Fruit fly (Drosophila melanogaster) whole organism, prepupa: Measurements from ENCODE around the gene Cp16.

ENCODE experiments used
- Blimp-1 ChIP-seq: fragments of 200-800 bp; sonication (Bioruptor generic); optimal IDR thresholded peaks from 3 replicates; lab custom pipeline; 2017; ENCODE audit warnings: missing biosample characterization, missing genetic modification characterization, mild to moderate bottlenecking, moderate library complexity, missing genetic modification reagents
- CG10631 ChIP-seq: fragments of 200-800 bp; sonication (Bioruptor generic); optimal IDR thresholded peaks from 2 replicates; lab custom pipeline; 2016; ENCODE audit warnings: missing biosample characterization, missing genetic modification characterization
- CG10669 ChIP-seq: fragments of 200-800 bp; sonication (Bioruptor generic); optimal IDR thresholded peaks from 3 replicates; lab custom pipeline; 2018; ENCODE audit warnings: missing biosample characterization, mild to moderate bottlenecking, missing genetic modification characterization, moderate library complexity
- CG11902 ChIP-seq: fragments of 200-800 bp; sonication (Bioruptor generic); optimal IDR thresholded peaks from 3 replicates; lab custom pipeline; 2016; ENCODE audit warnings: missing biosample characterization, missing genetic modification characterization
- CG15336 ChIP-seq: fragments of 200-800 bp; sonication (Bioruptor generic); IDR thresholded peaks from 2 replicates; pipeline ENCODE4 v1.3.6; 2022; ENCODE audit warnings: missing biosample characterization, missing genetic modification characterization
- CG32006 ChIP-seq: fragments of 200-800 bp; sonication (Bioruptor generic); optimal IDR thresholded peaks from 3 replicates; lab custom pipeline; 2017; ENCODE audit warnings: missing biosample characterization, mild to moderate bottlenecking, missing genetic modification characterization
- CG34406 ChIP-seq: fragments of 200-800 bp; sonication (Bioruptor generic); optimal IDR thresholded peaks from 3 replicates; lab custom pipeline; 2016; ENCODE audit warnings: missing biosample characterization, missing genetic modification characterization
- CG4318 ChIP-seq: fragments of 200-800 bp; sonication (Bioruptor generic); optimal IDR thresholded peaks from 3 replicates; lab custom pipeline; 2017; ENCODE audit warnings: missing biosample characterization, mild to moderate bottlenecking, missing genetic modification characterization
- CG6163 ChIP-seq: fragments of 200-800 bp; sonication (Bioruptor generic); IDR thresholded peaks from 3 replicates; pipeline ENCODE4 v1.3.6; 2022; ENCODE audit warnings: missing biosample characterization, missing genetic modification characterization
- CG6276 ChIP-seq: fragments of 200-800 bp; sonication (Bioruptor generic); optimal IDR thresholded peaks from 2 replicates; lab custom pipeline; 2017; ENCODE audit warnings: missing biosample characterization, mild to moderate bottlenecking, missing genetic modification characterization
- CG6792 ChIP-seq: fragments of 200-800 bp; sonication (Bioruptor generic); optimal IDR thresholded peaks from 3 replicates; lab custom pipeline; 2016; ENCODE audit warnings: missing biosample characterization, missing genetic modification characterization
- CG6808 ChIP-seq: fragments of 200-800 bp; sonication (Bioruptor generic); optimal IDR thresholded peaks from 3 replicates; lab custom pipeline; 2017; ENCODE audit warnings: missing biosample characterization, missing genetic modification characterization, mild to moderate bottlenecking, moderate library complexity, missing genetic modification reagents
- CG7368 ChIP-seq: fragments of 200-800 bp; sonication (Bioruptor generic); optimal IDR thresholded peaks from 3 replicates; lab custom pipeline; 2016; ENCODE audit warnings: missing biosample characterization, missing genetic modification characterization
- CG8119 ChIP-seq: fragments of 200-800 bp; sonication (Bioruptor generic); IDR thresholded peaks from 3 replicates; pipeline ENCODE4 v1.3.6; 2022; ENCODE audit warnings: missing biosample characterization, missing genetic modification characterization
- CG8319 ChIP-seq: fragments of 200-800 bp; sonication (Bioruptor generic); optimal IDR thresholded peaks from 3 replicates; lab custom pipeline; 2016; ENCODE audit warnings: missing biosample characterization, missing genetic modification characterization
- CG9139 ChIP-seq: fragments of 200-800 bp; sonication (Bioruptor generic); optimal IDR thresholded peaks from 3 replicates; lab custom pipeline; 2017; ENCODE audit warnings: missing biosample characterization, mild to moderate bottlenecking, missing genetic modification characterization
- Eip78C ChIP-seq: fragments of 200-800 bp; sonication (Bioruptor generic); peaks from one replicate; lab custom pipeline; 2016; ENCODE audit warnings: missing biosample characterization, missing genetic modification characterization
- Gug ChIP-seq: fragments of 200-800 bp; sonication (Bioruptor generic); IDR thresholded peaks from 2 replicates; pipeline ENCODE4 v1.3.6; 2022; ENCODE audit warnings: missing biosample characterization, missing genetic modification characterization
- Hr39 ChIP-seq: fragments of 200-800 bp; sonication (Bioruptor generic); optimal IDR thresholded peaks from 2 replicates; lab custom pipeline; 2016; ENCODE audit warnings: missing biosample characterization, missing genetic modification characterization
- Hr4 ChIP-seq: fragments of 200-800 bp; sonication (Bioruptor generic); optimal IDR thresholded peaks from 3 replicates; lab custom pipeline; 2016; ENCODE audit warnings: missing biosample characterization, missing genetic modification characterization
- Lpt ChIP-seq: fragments of 200-800 bp; sonication (Bioruptor generic); optimal IDR thresholded peaks from 3 replicates; lab custom pipeline; 2016; ENCODE audit warnings: missing biosample characterization, missing genetic modification characterization
- Met ChIP-seq: fragments of 200-800 bp; sonication (Bioruptor generic); optimal IDR thresholded peaks from 3 replicates; lab custom pipeline; 2016; ENCODE audit warnings: missing biosample characterization, missing genetic modification characterization
- Sox14 ChIP-seq: fragments of 200-800 bp; sonication (Bioruptor generic); optimal IDR thresholded peaks from 3 replicates; lab custom pipeline; 2016; ENCODE audit warnings: missing biosample characterization, missing genetic modification characterization
- Sox15 ChIP-seq: fragments of 200-800 bp; sonication (Bioruptor generic); optimal IDR thresholded peaks from 3 replicates; lab custom pipeline; 2016; ENCODE audit warnings: missing biosample characterization, missing genetic modification characterization
- acj6 ChIP-seq: fragments of 200-800 bp; sonication (Bioruptor generic); optimal IDR thresholded peaks from 3 replicates; lab custom pipeline; 2016; ENCODE audit warnings: missing biosample characterization, missing genetic modification characterization
- cyc ChIP-seq: fragments of 200-800 bp; sonication (Bioruptor generic); optimal IDR thresholded peaks from 3 replicates; lab custom pipeline; 2016; ENCODE audit warnings: missing biosample characterization, missing genetic modification characterization
- dac ChIP-seq: fragments of 200-800 bp; sonication (Bioruptor generic); optimal IDR thresholded peaks from 2 replicates; lab custom pipeline; 2017; ENCODE audit warnings: missing biosample characterization, mild to moderate bottlenecking, missing genetic modification characterization
- dsx ChIP-seq: fragments of 200-800 bp; optimal IDR thresholded peaks from 3 replicates; lab custom pipeline; 2019; ENCODE audit warnings: missing biosample characterization, mild to moderate bottlenecking, missing genetic modification characterization, moderate library complexity; ENCODE audit not compliant: poor library complexity, severe bottlenecking
- eg ChIP-seq: fragments of 200-800 bp; sonication (Bioruptor generic); IDR thresholded peaks from 3 replicates; pipeline ENCODE4 v1.3.6; 2022; ENCODE audit warnings: missing biosample characterization, missing genetic modification characterization
- fd59A ChIP-seq: fragments of 200-800 bp; sonication (Bioruptor generic); optimal IDR thresholded peaks from 2 replicates; lab custom pipeline; 2017; ENCODE audit warnings: missing biosample characterization, mild to moderate bottlenecking, missing genetic modification characterization, missing genetic modification reagents
- fd85E ChIP-seq: fragments of 200-800 bp; sonication (Bioruptor generic); optimal IDR thresholded peaks from 3 replicates; lab custom pipeline; 2016; ENCODE audit warnings: missing biosample characterization, missing genetic modification characterization
- fkh ChIP-seq: fragments of 200-800 bp; sonication (Bioruptor generic); optimal IDR thresholded peaks from 3 replicates; lab custom pipeline; 2017; ENCODE audit warnings: missing biosample characterization, mild to moderate bottlenecking, missing genetic modification characterization, moderate library complexity
- lz ChIP-seq: fragments of 200-800 bp; sonication (Bioruptor generic); optimal IDR thresholded peaks from 3 replicates; lab custom pipeline; 2016; ENCODE audit warnings: missing biosample characterization, missing genetic modification characterization
- net ChIP-seq: fragments of 200-800 bp; sonication (Bioruptor generic); optimal IDR thresholded peaks from 3 replicates; lab custom pipeline; 2016; ENCODE audit warnings: missing biosample characterization, missing genetic modification characterization
- pdm3 ChIP-seq: fragments of 200-800 bp; sonication (Bioruptor generic); optimal IDR thresholded peaks from 3 replicates; lab custom pipeline; 2016; ENCODE audit warnings: missing biosample characterization, missing genetic modification characterization
- salr ChIP-seq, 2 experiments: fragments of 200-800 bp; sonication (Bioruptor generic); optimal IDR thresholded peaks; 3 replicates each; lab custom pipeline; 2016 to 2018; ENCODE audit warnings: missing biosample characterization in 2 of 2, missing genetic modification characterization in 2 of 2, mild to moderate bottlenecking in 1 of 2
- spab ChIP-seq: fragments of 200-800 bp; sonication (Bioruptor generic); optimal IDR thresholded peaks from 2 replicates; lab custom pipeline; 2017; ENCODE audit warnings: missing biosample characterization, mild to moderate bottlenecking, missing genetic modification characterization, missing genetic modification reagents
- ss ChIP-seq, 2 experiments: fragments of 200-800 bp; sonication (Bioruptor generic); optimal IDR thresholded peaks; 2 replicates in 1 of 2; 3 replicates in 1 of 2; lab custom pipeline; 2017 to 2018; ENCODE audit warnings: mild to moderate bottlenecking in 2 of 2, missing biosample characterization in 2 of 2, missing genetic modification characterization in 2 of 2, moderate library complexity in 1 of 2
- svp ChIP-seq: fragments of 200-800 bp; sonication (Bioruptor generic); peaks from one replicate; lab custom pipeline; 2016; ENCODE audit warnings: missing biosample characterization, missing genetic modification characterization
- topi ChIP-seq: fragments of 200-800 bp; sonication (Bioruptor generic); optimal IDR thresholded peaks from 3 replicates; lab custom pipeline; 2016; ENCODE audit warnings: missing biosample characterization, missing genetic modification characterization

Cp16 gene

DNA sequence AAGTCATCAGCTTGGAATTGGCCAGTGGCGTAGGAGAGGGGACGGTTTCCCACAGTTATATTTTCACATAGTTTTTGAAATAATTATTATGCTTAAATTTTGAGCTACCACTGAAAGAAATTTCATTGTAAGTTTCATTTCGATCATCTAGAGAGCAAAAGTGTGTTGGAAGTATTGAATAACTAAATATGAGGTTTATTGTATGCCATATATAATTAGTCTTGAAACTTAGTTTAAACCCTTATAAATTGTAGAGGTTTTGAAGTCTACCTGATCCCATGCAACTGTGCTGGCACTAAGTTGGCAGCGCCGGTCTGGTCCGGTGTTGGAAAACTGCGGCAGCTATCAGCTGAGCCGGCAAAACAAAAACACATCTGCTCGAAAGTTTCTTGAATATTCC is 10.6 kb upstream of the Cp16 start, which contains the start of the genes CG32022 and CG6511 (continued):
- TF ChIP-seq Hr4 (GFP tag; lab: Kevin White, UChicago) (peak; percentile 99), dac (GFP tag; lab: Kevin White, UChicago) (peak; percentile 98), fkh (GFP tag; lab: Kevin White, UChicago) (no peak), CG10631 (GFP tag; lab: Kevin White, UChicago) (peak; percentile 99), fd59A (GFP tag; lab: Kevin White, UChicago) (peak; percentile 97), net (peak; percentile 96), Blimp-1 (GFP tag; lab: Kevin White, UChicago) (peak; percentile 91), CG6808 (GFP tag; lab: Kevin White, UChicago) (peak; percentile 95), Eip78C (peak; percentile 99), ss (GFP tag; optimal IDR thresholded peaks at IDR 0.05; lab: Kevin White, UChicago) (peak; percentile 88 to 95), CG11902 (GFP tag; lab: Kevin White, UChicago) (peak; percentile 98), CG32006 (GFP tag; lab: Kevin White, UChicago) (peak; percentile 99), CG34406 (peak; percentile 98), CG15336 (peak; percentile 95), pdm3 (GFP tag; lab: Kevin White, UChicago) (peak; percentile 99), salr (GFP tag; optimal IDR thresholded peaks at IDR 0.05; lab: Kevin White, UChicago) (peak; percentile 96), Gug (peak; percentile 96), Sox15 (GFP tag; lab: Kevin White, UChicago) (peak; percentile 99), lz (GFP tag; lab: Kevin White, UChicago) (peak; percentile 99), fd85E (GFP tag; lab: Kevin White, UChicago) (peak; percentile 94)

DNA sequence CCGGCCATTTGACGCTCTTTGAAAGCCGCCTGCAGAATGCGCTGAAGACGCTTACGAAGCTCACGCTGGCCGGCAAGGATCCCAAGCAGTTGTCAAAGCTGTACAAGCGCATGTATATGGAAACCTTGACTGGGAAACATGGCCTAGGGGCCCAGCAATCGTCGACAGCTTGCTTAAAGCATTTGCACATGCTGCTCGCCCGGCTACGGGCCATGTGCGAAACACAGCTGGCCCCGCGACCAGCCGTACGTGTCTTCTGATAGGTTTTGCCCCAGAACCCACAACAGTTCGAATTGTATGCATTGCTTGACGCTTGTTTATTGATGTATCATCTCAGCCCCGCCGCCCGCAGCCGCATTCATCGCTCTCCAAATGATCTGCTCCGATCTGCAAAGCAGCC is 6.5 kb upstream of the Cp16 start:
- TF ChIP-seq CG6792 (GFP tag; lab: Kevin White, UChicago) = no peak
- TF ChIP-seq CG8119 (GFP tag; lab: Robert Waterston, UW) = no peak
- TF ChIP-seq cyc (GFP tag; lab: Kevin White, UChicago) = no peak
- no peak for TF ChIP-seq Lpt (GFP tag; lab: Kevin White, UChicago)
- TF ChIP-seq Hr39 (GFP tag; lab: Kevin White, UChicago) = no peak
- TF ChIP-seq CG15336 = no peak
- TF ChIP-seq CG8319 (GFP tag; lab: Kevin White, UChicago) = no peak
- no peak for TF ChIP-seq CG6163 (GFP tag; lab: Robert Waterston, UW)
- no peak for TF ChIP-seq Sox15 (GFP tag; lab: Kevin White, UChicago)
- no peak for TF ChIP-seq acj6 (GFP tag; lab: Kevin White, UChicago)
- no peak for TF ChIP-seq Blimp-1 (GFP tag; lab: Kevin White, UChicago)
- TF ChIP-seq lz (GFP tag; lab: Kevin White, UChicago) = no peak
- no peak for TF ChIP-seq CG11902 (GFP tag; lab: Kevin White, UChicago)
- no peak for TF ChIP-seq Met (GFP tag; lab: Kevin White, UChicago)

dm6 chr3L:8725674-8726073 is 6.1 kb upstream of the Cp16 start, which contains the start of gene CG43965:
Gene CG43965 (minus strand): TSS chr3L:8725774.
- TF ChIP-seq fd85E (GFP tag; lab: Kevin White, UChicago) (no peak), Sox15 (GFP tag; lab: Kevin White, UChicago) (no peak), Sox14 (GFP tag; lab: Kevin White, UChicago) (no peak), Met (GFP tag; lab: Kevin White, UChicago) (no peak)

- no peak for TF ChIP-seq dsx (GFP tag; lab: Kevin White, UChicago)
- TF ChIP-seq fd85E (GFP tag; lab: Kevin White, UChicago) = no peak
- TF ChIP-seq CG7368 (GFP tag; lab: Kevin White, UChicago) = no peak
- no peak for TF ChIP-seq CG6808 (GFP tag; lab: Kevin White, UChicago)
- no peak for TF ChIP-seq svp (GFP tag; lab: Kevin White, UChicago)
- no peak for TF ChIP-seq CG4318
- TF ChIP-seq CG6276 (GFP tag; lab: Kevin White, UChicago) = no peak
- no peak for TF ChIP-seq CG10669 (GFP tag; lab: Kevin White, UChicago)
- no peak for TF ChIP-seq CG9139 (GFP tag; lab: Kevin White, UChicago)
- TF ChIP-seq dac (GFP tag; lab: Kevin White, UChicago) = no peak
- no peak for TF ChIP-seq topi (GFP tag; lab: Kevin White, UChicago)
- no peak for TF ChIP-seq acj6 (GFP tag; lab: Kevin White, UChicago)
- TF ChIP-seq CG8319 (GFP tag; lab: Kevin White, UChicago) = no peak
- no peak for TF ChIP-seq fkh (GFP tag; lab: Kevin White, UChicago)
- no peak for TF ChIP-seq ss (GFP tag; optimal IDR thresholded peaks at IDR 0.05; lab: Kevin White, UChicago)
- no peak for TF ChIP-seq spab (GFP tag; lab: Kevin White, UChicago)
- no peak for TF ChIP-seq eg (GFP tag; lab: Robert Waterston, UW)
- TF ChIP-seq Eip78C = no peak
- TF ChIP-seq Hr4 (GFP tag; lab: Kevin White, UChicago) = no peak
- TF ChIP-seq, all 60 proteins: peak for 0
Observed at dm6 chr3L:8726317-8726841, 5.4 kb upstream of the Cp16 start, which contains the start of gene Cp18. Gene Cp18 (plus strand): TSS chr3L:8726791.
